Worm (Caenorhabditis elegans) whole organism, young adult: ENCODE results near the gene R08C7.4.

Source experiments
- B0261.1 ChIP-seq: sonication (generic microtip); optimal IDR thresholded peaks from 2 replicates; lab custom pipeline; 2016; ENCODE audit warnings: mild to moderate bottlenecking, missing genetic modification characterization, moderate library complexity, missing compliant biosample characterization
- F33H1.4 ChIP-seq: fragments of 200-800 bp; sonication (Bioruptor generic); IDR thresholded peaks from 2 replicates; pipeline ENCODE4 v1.3.6; 2022; ENCODE audit warnings: missing genetic modification reagents, missing genetic modification characterization, missing compliant biosample characterization
- F39B2.1 ChIP-seq: fragments of 200-800 bp; sonication (Bioruptor generic); IDR thresholded peaks from 2 replicates; pipeline ENCODE4 v1.3.6; 2022; ENCODE audit warnings: missing genetic modification reagents, missing genetic modification characterization, missing compliant biosample characterization
- K11D2.4 ChIP-seq: fragments of 200-800 bp; sonication (Bioruptor generic); IDR thresholded peaks from 2 replicates; pipeline ENCODE4 v1.3.6; 2022; ENCODE audit warnings: missing genetic modification reagents, missing genetic modification characterization, missing compliant biosample characterization
- K12H6.12 ChIP-seq: fragments of 200-800 bp; sonication (Bioruptor generic); optimal IDR thresholded peaks from 2 replicates; lab custom pipeline; 2018; ENCODE audit warnings: mild to moderate bottlenecking, missing genetic modification characterization, missing compliant biosample characterization
- Y56A3A.18 ChIP-seq: fragments of 200-800 bp; sonication (Bioruptor generic); IDR thresholded peaks from 2 replicates; pipeline ENCODE4 v1.3.6; 2022; ENCODE audit warnings: missing genetic modification reagents, missing genetic modification characterization, missing compliant biosample characterization
- ZK185.1 ChIP-seq: sonication (generic microtip); optimal IDR thresholded peaks from 2 replicates; lab custom pipeline; 2016; ENCODE audit warnings: mild to moderate bottlenecking, missing genetic modification characterization, missing compliant biosample characterization; ENCODE audit not compliant: poor library complexity, severe bottlenecking
- akir-1 ChIP-seq: fragments of 200-800 bp; sonication (Bioruptor generic); optimal IDR thresholded peaks from 2 replicates; lab custom pipeline; 2018; ENCODE audit warnings: mild to moderate bottlenecking, missing genetic modification characterization, moderate library complexity, missing compliant biosample characterization
- aptf-3 ChIP-seq: fragments of 200-800 bp; sonication (Bioruptor generic); IDR thresholded peaks from 2 replicates; pipeline ENCODE4 v1.3.6; 2022; ENCODE audit warnings: missing genetic modification characterization, missing compliant biosample characterization
- atf-7 ChIP-seq: sonication (generic microtip); optimal IDR thresholded peaks from 2 replicates; lab custom pipeline; 2017; ENCODE audit warnings: mild to moderate bottlenecking, missing genetic modification characterization, missing compliant biosample characterization
- athp-1 ChIP-seq: sonication (generic microtip); optimal IDR thresholded peaks from 2 replicates; lab custom pipeline; 2017; ENCODE audit warnings: mild to moderate bottlenecking, missing genetic modification characterization, missing compliant biosample characterization
- attf-5 ChIP-seq: fragments of 200-800 bp; sonication (Bioruptor generic); optimal IDR thresholded peaks from 2 replicates; lab custom pipeline; 2018; ENCODE audit warnings: mild to moderate bottlenecking, missing genetic modification characterization, missing compliant biosample characterization
- cebp-1 ChIP-seq, 2 experiments: fragments of 200-800 bp in 1 of 2; sonication (Bioruptor generic) in 1 of 2; sonication (generic microtip) in 1 of 2; IDR thresholded peaks in 1 of 2; optimal IDR thresholded peaks in 1 of 2; 2 replicates each; pipeline versions ENCODE4 v1.3.6 to Lab custom; 2017 to 2022; ENCODE audit warnings: missing compliant biosample characterization in 2 of 2, missing genetic modification characterization in 2 of 2, mild to moderate bottlenecking in 1 of 2, missing genetic modification reagents in 1 of 2, moderate library complexity in 1 of 2
- ceh-91 ChIP-seq: fragments of 200-800 bp; sonication (Bioruptor generic); IDR thresholded peaks from 2 replicates; pipeline ENCODE4 v1.3.6; 2022; ENCODE audit warnings: missing genetic modification reagents, missing genetic modification characterization, missing compliant biosample characterization
- chd-7 ChIP-seq: sonication (generic microtip); optimal IDR thresholded peaks from 2 replicates; lab custom pipeline; 2016; ENCODE audit warnings: mild to moderate bottlenecking, missing genetic modification characterization, moderate library complexity, missing compliant biosample characterization
- dox-1 ChIP-seq: fragments of 200-800 bp; sonication (Bioruptor generic); IDR thresholded peaks from 2 replicates; pipeline ENCODE4 v1.3.6; 2022; ENCODE audit warnings: missing genetic modification reagents, missing genetic modification characterization, missing compliant biosample characterization
- egrh-3 ChIP-seq: fragments of 200-800 bp; sonication (Bioruptor generic); IDR thresholded peaks from 2 replicates; pipeline ENCODE4 v1.3.6; 2022; ENCODE audit warnings: missing genetic modification reagents, missing genetic modification characterization, missing compliant biosample characterization
- ets-4 ChIP-seq: fragments of 200-800 bp; sonication (Bioruptor generic); optimal IDR thresholded peaks from 2 replicates; lab custom pipeline; 2018; ENCODE audit warnings: mild to moderate bottlenecking, missing genetic modification characterization, missing compliant biosample characterization
- hmg-1.2 ChIP-seq: fragments of 200-800 bp; sonication (Bioruptor generic); IDR thresholded peaks from 2 replicates; pipeline ENCODE4 v1.3.6; 2022; ENCODE audit warnings: missing genetic modification reagents, missing genetic modification characterization, missing compliant biosample characterization
- lag-1 ChIP-seq: fragments of 200-800 bp; sonication (Bioruptor generic); IDR thresholded peaks from 2 replicates; pipeline ENCODE4 v1.3.6; 2022; ENCODE audit warnings: missing genetic modification reagents, missing genetic modification characterization, missing compliant biosample characterization
- let-526 ChIP-seq: fragments of 200-800 bp; sonication (Bioruptor generic); IDR thresholded peaks from 2 replicates; pipeline ENCODE4 v1.3.6; 2022; ENCODE audit warnings: missing genetic modification reagents, missing genetic modification characterization, missing compliant biosample characterization
- lin-26 ChIP-seq: fragments of 200-800 bp; sonication (Bioruptor generic); IDR thresholded peaks from 2 replicates; pipeline ENCODE4 v1.3.6; 2022; ENCODE audit warnings: missing genetic modification reagents, missing genetic modification characterization, missing compliant biosample characterization
- lin-35 ChIP-seq, 3 experiments: fragments of 150-350 bp in 2 of 3; sonication (generic microtip) in 1 of 3; optimal IDR thresholded peaks; 2 replicates each; lab custom pipeline; 2014 to 2018; ENCODE audit warnings: missing biosample characterization in 3 of 3, missing genetic modification characterization in 3 of 3, missing genetic modification reagents in 3 of 3
- lin-40 ChIP-seq: sonication (generic microtip); optimal IDR thresholded peaks from 2 replicates; lab custom pipeline; 2016; ENCODE audit warnings: missing genetic modification characterization, mild to moderate bottlenecking, missing compliant biosample characterization, missing genotype, missing genetic modification reagents
- lin-54 ChIP-seq: fragments of 200-800 bp; sonication (Bioruptor generic); optimal IDR thresholded peaks from 2 replicates; lab custom pipeline; 2018; ENCODE audit warnings: mild to moderate bottlenecking, missing genetic modification characterization, missing compliant biosample characterization
- lir-1 ChIP-seq: fragments of 200-800 bp; sonication (Bioruptor generic); conservative IDR thresholded peaks from 2 replicates; pipeline ENCODE4 v1.3.6; 2022; ENCODE audit warnings: missing genetic modification reagents, missing genetic modification characterization, missing compliant biosample characterization
- madf-10 ChIP-seq: sonication (generic microtip); optimal IDR thresholded peaks from 2 replicates; lab custom pipeline; 2016; ENCODE audit warnings: mild to moderate bottlenecking, missing genetic modification characterization, missing compliant biosample characterization
- mcd-1 ChIP-seq: fragments of 200-800 bp; sonication (Bioruptor generic); IDR thresholded peaks from 2 replicates; pipeline ENCODE4 v1.3.6; 2022; ENCODE audit warnings: missing genetic modification reagents, missing genetic modification characterization, missing compliant biosample characterization
- nhr-80 ChIP-seq: sonication (generic microtip); optimal IDR thresholded peaks from 2 replicates; lab custom pipeline; 2016; ENCODE audit warnings: missing genetic modification characterization, missing compliant biosample characterization
- pbrm-1 ChIP-seq: fragments of 200-800 bp; sonication (Bioruptor generic); IDR thresholded peaks from 2 replicates; pipeline ENCODE4 v1.3.6; 2022; ENCODE audit warnings: missing genetic modification reagents, missing genetic modification characterization, missing compliant biosample characterization
- rcor-1 ChIP-seq: fragments of 200-800 bp; sonication (Bioruptor generic); IDR thresholded peaks from 2 replicates; pipeline ENCODE4 v1.3.6; 2022; ENCODE audit warnings: missing genetic modification reagents, missing genetic modification characterization, missing compliant biosample characterization
- tbp1 ChIP-seq: fragments of 200-800 bp; sonication (Bioruptor generic); optimal IDR thresholded peaks from 2 replicates; lab custom pipeline; 2018; ENCODE audit warnings: mild to moderate bottlenecking, missing genetic modification characterization, missing compliant biosample characterization
- xnd-1 ChIP-seq: sonication (generic microtip); optimal IDR thresholded peaks from 2 replicates; lab custom pipeline; 2016; ENCODE audit warnings: missing genotype, missing genetic modification reagents, missing genetic modification characterization, missing compliant biosample characterization
- zfh-2 ChIP-seq: fragments of 200-800 bp; sonication (Bioruptor generic); conservative IDR thresholded peaks from 2 replicates; pipeline ENCODE4 v1.3.6; 2022; ENCODE audit warnings: missing genetic modification reagents, missing genetic modification characterization, missing compliant biosample characterization
- ztf-18 ChIP-seq: sonication (generic microtip); optimal IDR thresholded peaks from 2 replicates; lab custom pipeline; 2016; ENCODE audit warnings: missing genotype, mild to moderate bottlenecking, missing genetic modification characterization, missing compliant biosample characterization
- ztf-22 ChIP-seq: fragments of 200-800 bp; sonication (Bioruptor generic); optimal IDR thresholded peaks from 2 replicates; lab custom pipeline; 2018; ENCODE audit warnings: mild to moderate bottlenecking, missing genetic modification characterization, moderate library complexity, missing compliant biosample characterization
- ztf-25 ChIP-seq: fragments of 200-800 bp; sonication (Bioruptor generic); IDR thresholded peaks from 2 replicates; pipeline ENCODE4 v1.3.6; 2022; ENCODE audit warnings: missing genetic modification reagents, missing genetic modification characterization, missing compliant biosample characterization
- ztf-28 ChIP-seq: fragments of 200-800 bp; sonication (Bioruptor generic); IDR thresholded peaks from 2 replicates; pipeline ENCODE4 v1.3.6; 2022; ENCODE audit warnings: missing genetic modification reagents, missing genetic modification characterization, missing compliant biosample characterization
- ztf-6 ChIP-seq: fragments of 200-800 bp; sonication (Bioruptor generic); IDR thresholded peaks from 2 replicates; pipeline ENCODE4 v1.3.6; 2022; ENCODE audit warnings: missing genetic modification reagents, missing genetic modification characterization, missing compliant biosample characterization

R08C7.4 gene

DNA sequence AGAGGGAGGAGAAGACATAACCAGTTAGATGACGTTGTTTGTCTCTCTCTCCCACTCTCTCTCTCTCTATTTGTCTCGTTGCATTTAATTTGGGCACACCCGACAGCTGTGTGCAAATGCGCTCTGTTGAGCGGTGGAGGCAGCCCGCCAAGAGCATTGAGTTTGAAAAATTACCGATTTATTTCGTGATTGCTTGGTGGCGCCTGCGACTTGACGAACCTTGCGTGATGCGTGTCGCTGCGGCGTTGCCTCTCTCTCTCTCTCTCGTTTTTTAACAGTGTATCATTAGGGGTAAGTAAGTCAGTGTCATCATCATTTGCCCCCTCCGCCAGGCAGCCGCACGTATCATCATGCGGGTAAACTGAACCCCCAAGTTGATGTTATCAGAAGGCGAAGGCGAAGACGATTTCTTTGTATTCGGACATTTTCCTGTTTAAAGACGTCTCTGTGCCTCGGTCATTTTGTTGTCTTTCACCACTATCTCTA, 28.7 kb upstream of the R08C7.4 start (continued):
- TF ChIP-seq cebp-1 (GFP tag; IDR thresholded peaks at IDR 0.05; lab: Robert Waterston, UW) (peak; percentile 41), cebp-1 (tag; optimal IDR thresholded peaks at IDR 0.05; lab: Kevin White, UChicago) (peak; percentile 57), lin-26 (GFP tag; lab: Robert Waterston, UW) (peak; percentile 54; the same call in 1 of the 2 replicates), lin-40 (peak; percentile 53), F33H1.4 (GFP tag; lab: Robert Waterston, UW) (no peak; the same call in 1 of the 2 replicates), akir-1 (GFP tag; lab: Kevin White, UChicago) (peak; percentile 62), egrh-3 (GFP tag; lab: Robert Waterston, UW) (0 out of 2 replicates have a peak, but pooled peaks have one; percentile 8), madf-10 (tag; lab: Kevin White, UChicago) (peak; percentile 26), rcor-1 (GFP tag; lab: Robert Waterston, UW) (peak; percentile 36; the same call in 1 of the 2 replicates), chd-7 (peak; percentile 36), ZK185.1 (tag; lab: Kevin White, UChicago) (no peak), lin-35 (GFP tag; optimal IDR thresholded peaks at IDR 0.05; lab: Kevin White, UChicago) (peak in 1 of 3 experiments; percentile 37), ets-4 (GFP tag; lab: Kevin White, UChicago) (peak; percentile 38), ceh-91 (GFP tag; lab: Robert Waterston, UW) (no peak), ztf-25 (GFP tag; lab: Robert Waterston, UW) (no peak), ztf-18 (peak; percentile 23), atf-7 (peak; percentile 53), lin-54 (peak; percentile 29), B0261.1 (tag; lab: Kevin White, UChicago) (no peak), athp-1 (tag; lab: Kevin White, UChicago) (no peak), K11D2.4 (peak; percentile 33; the same call in 1 of the 2 replicates), xnd-1 (tag; lab: Kevin White, UChicago) (no peak), K12H6.12 (tag; lab: Kevin White, UChicago) (peak; percentile 62), mcd-1 (GFP tag; lab: Robert Waterston, UW) (peak; percentile 87), let-526 (GFP tag; lab: Robert Waterston, UW) (no peak), Y56A3A.18 (GFP tag; lab: Robert Waterston, UW) (0 out of 2 replicates have a peak, but pooled peaks have one; percentile 15), ztf-22 (GFP tag; lab: Kevin White, UChicago) (peak; percentile 27), pbrm-1 (GFP tag; lab: Robert Waterston, UW) (0 out of 2 replicates have a peak, but pooled peaks have one; percentile 41), dox-1 (peak; percentile 57; the same call in 1 of the 2 replicates), lir-1 (no peak), lag-1 (no peak)

DNA sequence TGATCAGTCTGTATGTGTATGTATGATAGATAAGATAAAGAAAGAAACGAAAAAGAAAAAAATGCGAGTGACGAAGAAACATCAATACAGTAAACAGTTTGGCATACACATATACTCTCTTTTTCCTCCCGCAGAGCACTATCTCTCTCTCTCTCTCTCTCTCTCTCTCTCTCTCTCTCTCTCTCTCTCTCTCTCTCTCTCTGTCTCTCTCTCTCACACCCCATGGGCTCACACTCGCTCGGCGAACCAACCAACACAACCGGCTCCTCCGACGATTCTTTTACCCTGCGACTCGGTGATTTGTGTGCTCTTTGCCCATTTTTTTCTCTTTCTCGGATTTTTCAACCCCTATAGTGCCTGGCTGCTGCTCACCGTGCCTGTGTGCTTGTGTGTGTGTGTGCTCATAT, 27.8 kb upstream of the R08C7.4 start:
- TF ChIP-seq atf-7 (peak; percentile 21), nhr-80 (tag; lab: Kevin White, UChicago) (peak; percentile 60), dox-1 (peak; percentile 76), tbp1 (GFP tag; lab: Kevin White, UChicago) (peak; percentile 34), egrh-3 (GFP tag; lab: Robert Waterston, UW) (peak; percentile 77), madf-10 (tag; lab: Kevin White, UChicago) (peak; percentile 16), zfh-2 (GFP tag; lab: Robert Waterston, UW) (peak; percentile 93), cebp-1 (GFP tag; IDR thresholded peaks at IDR 0.05; lab: Robert Waterston, UW) (no peak), cebp-1 (tag; optimal IDR thresholded peaks at IDR 0.05; lab: Kevin White, UChicago) (peak; percentile 25), ztf-18 (no peak), F39B2.1 (no peak), K12H6.12 (tag; lab: Kevin White, UChicago) (peak; percentile 11), hmg-1.2 (GFP tag; lab: Robert Waterston, UW) (peak; percentile 63), aptf-3 (GFP tag; lab: Robert Waterston, UW) (no peak), lin-26 (GFP tag; lab: Robert Waterston, UW) (0 out of 2 replicates have a peak, but pooled peaks have one; percentile 17), ztf-28 (no peak), attf-5 (GFP tag; lab: Kevin White, UChicago) (peak; percentile 13), ets-4 (GFP tag; lab: Kevin White, UChicago) (peak; percentile 6), ZK185.1 (tag; lab: Kevin White, UChicago) (peak; percentile 61), ztf-6 (GFP tag; lab: Robert Waterston, UW) (no peak), mcd-1 (GFP tag; lab: Robert Waterston, UW) (peak; percentile 69)
